Worm (Caenorhabditis elegans): ENCODE data around the gene Y46G5A.39.

ce11 chrII:12711490-12711889 is 42.1 kb downstream of the Y46G5A.39 start:
- TF ChIP-seq tbx-11 (GFP tag; IDR thresholded peaks at IDR 0.05) (no peak), flt-1 (GFP tag; IDR thresholded peaks at IDR 0.05) (no peak), ama-1 (optimal IDR thresholded peaks at IDR 0.05) (no peak), ceh-13 (GFP tag; optimal IDR thresholded peaks at IDR 0.05) (no peak), aly-1 (tag; optimal IDR thresholded peaks at IDR 0.05) (no peak), B0310.2 (tag; optimal IDR thresholded peaks at IDR 0.05) (no peak), tra-4 (tag; optimal IDR thresholded peaks at IDR 0.05) (no peak), tbx-37 (GFP tag; conservative IDR thresholded peaks at IDR 0.05) (no peak), hmg-4 (GFP tag; optimal IDR thresholded peaks at IDR 0.05) (no peak), pes-1 (GFP tag; IDR thresholded peaks at IDR 0.05) (no peak), sea-1 (GFP tag; conservative IDR thresholded peaks at IDR 0.05) (no peak), hnd-1 (tag; optimal IDR thresholded peaks at IDR 0.05) (no peak), ceh-36 (tag; optimal IDR thresholded peaks at IDR 0.05) (no peak)
